Worm (Caenorhabditis elegans): ENCODE data around the gene utx-1.
A peak's percentile ranks its signal among the peaks of the same experiment; 100 is the strongest.

Gene utx-1

DNA sequence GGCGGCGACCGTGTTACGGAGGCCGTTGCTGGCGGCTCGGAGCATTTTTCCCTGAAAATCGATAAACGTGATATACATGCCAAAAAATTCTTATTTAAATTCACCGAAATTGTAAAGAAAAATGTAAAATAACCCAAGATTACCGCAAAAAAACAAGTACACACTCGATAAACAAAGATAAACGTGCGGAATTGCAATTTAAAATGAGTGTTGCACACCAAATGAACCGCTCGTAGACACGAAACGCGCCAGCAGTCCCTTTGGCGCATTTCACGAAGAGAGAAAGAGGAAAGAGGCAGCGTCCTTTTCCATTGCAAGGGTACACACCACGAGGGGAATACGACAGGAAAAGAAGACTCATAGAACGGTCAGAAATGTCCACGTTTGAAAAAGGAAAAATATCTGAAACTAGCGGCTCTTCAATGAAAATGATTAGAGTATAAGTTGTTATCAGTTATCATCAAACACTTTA, 10.9 kb upstream of the utx-1 start, which contains the start of gene sdha-1 (continued):
- TF ChIP-seq hif-1 (tag; optimal IDR thresholded peaks at IDR 0.05) (peak; percentile 93 to 100), saeg-2 (GFP tag; IDR thresholded peaks at IDR 0.05) (peak; percentile 64; the same call in 1 of the 2 replicates), nhr-102 (tag; optimal IDR thresholded peaks at IDR 0.05) (peak; percentile 72), nhr-42 (GFP tag; IDR thresholded peaks at IDR 0.05) (peak; percentile 43; the same call in 1 of the 2 replicates), nhr-28 (tag; optimal IDR thresholded peaks at IDR 0.05) (peak; percentile 87), Y75B8A.6 (GFP tag; IDR thresholded peaks at IDR 0.05) (no peak), pqm-1 (tag; optimal IDR thresholded peaks at IDR 0.05) (peak; percentile 67), gei-8 (GFP tag; optimal IDR thresholded peaks at IDR 0.05) (no peak), nhr-11 (tag; optimal IDR thresholded peaks at IDR 0.05) (peak; percentile 90), nhr-6 (tag; optimal IDR thresholded peaks at IDR 0.05) (peak; percentile 46), egl-43 (GFP tag; IDR thresholded peaks at IDR 0.05) (no peak), lin-39 (tag; optimal IDR thresholded peaks at IDR 0.05) (no peak), mxl-3 (GFP tag; optimal IDR thresholded peaks at IDR 0.05) (peak; percentile 93), spr-1 (tag; optimal IDR thresholded peaks at IDR 0.05) (peak; percentile 71), mes-2 (tag; optimal IDR thresholded peaks at IDR 0.05; ENCODE audit: poor library complexity, severe bottlenecking) (peak; percentile 86), dmd-8 (GFP tag; IDR thresholded peaks at IDR 0.05) (no peak), T20F7.1 (GFP tag; optimal IDR thresholded peaks at IDR 0.05) (peak; percentile 69), daf-12 (tag; optimal IDR thresholded peaks at IDR 0.05) (no peak), dve-1 (tag; optimal IDR thresholded peaks at IDR 0.05; ENCODE audit: insufficient read depth) (peak; percentile 98), hmg-1.1 (GFP tag; IDR thresholded peaks at IDR 0.05) (peak; percentile 82), ctbp-1 (GFP tag; IDR thresholded peaks at IDR 0.05) (peak; percentile 79), aly-2 (tag; optimal IDR thresholded peaks at IDR 0.05) (no peak), unc-62 (GFP tag; optimal IDR thresholded peaks at IDR 0.05 in 1 of 2) (peak in 1 of 2 experiments; percentile 75), unc-62 (tag; optimal IDR thresholded peaks at IDR 0.05) (no peak)

DNA sequence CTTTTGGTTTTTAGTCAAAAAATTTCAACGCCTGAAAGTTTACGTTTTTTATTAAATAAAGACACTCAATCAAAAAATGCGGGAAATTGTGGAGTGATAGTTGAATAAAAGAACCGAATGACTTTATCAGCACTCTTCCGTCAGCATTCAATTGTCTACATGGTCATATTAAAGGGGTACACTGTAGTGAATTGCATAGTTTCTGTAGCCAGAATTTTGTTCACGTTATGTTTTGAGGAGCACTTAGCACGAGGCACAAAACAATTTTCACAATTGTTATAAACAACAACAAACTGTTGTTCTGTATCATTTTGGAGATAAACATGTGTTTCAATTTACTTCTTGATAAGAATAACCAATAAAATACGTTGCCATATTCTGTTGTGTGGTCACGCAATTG, 7.9 kb upstream of the utx-1 start, which contains the start of gene D2021.4:
D2021.4 (minus strand) TSS at position 48 of the 400 bp plus-strand sequence.
- TF ChIP-seq zfp-2 (tag; optimal IDR thresholded peaks at IDR 0.05): no peak
- TF ChIP-seq spr-3 (GFP tag; optimal IDR thresholded peaks at IDR 0.05): no peak
- TF ChIP-seq aha-1 (tag): no peak
- TF ChIP-seq ceh-20 (GFP tag; IDR thresholded peaks at IDR 0.05): no peak
- TF ChIP-seq Y105C5A.15 (GFP tag; IDR thresholded peaks at IDR 0.05): no peak
- TF ChIP-seq mxl-2 (GFP tag; conservative IDR thresholded peaks at IDR 0.05): no peak
- peak in 1 of 2 experiments; percentile 62 for TF ChIP-seq hif-1 (tag; optimal IDR thresholded peaks at IDR 0.05)
- TF ChIP-seq vab-7 (GFP tag; IDR thresholded peaks at IDR 0.05): no peak
- no peak for TF ChIP-seq R02D3.7 (tag; optimal IDR thresholded peaks at IDR 0.05)
- no peak for TF ChIP-seq F26F4.8 (GFP tag; conservative IDR thresholded peaks at IDR 0.05)
- no peak for TF ChIP-seq T26A8.4 (GFP tag; IDR thresholded peaks at IDR 0.05)
- TF ChIP-seq ztf-7 (tag; optimal IDR thresholded peaks at IDR 0.05): peak; percentile 22
- TF ChIP-seq mdl-1 (tag; optimal IDR thresholded peaks at IDR 0.05): peak in 1 of 2 experiments; percentile 35
- no peak for TF ChIP-seq pha-4 (GFP tag; IDR thresholded peaks at IDR 0.05)
- TF ChIP-seq pha-4 (tag; optimal IDR thresholded peaks at IDR 0.05): no peak
- peak; percentile 27 for TF ChIP-seq nhr-102 (tag; optimal IDR thresholded peaks at IDR 0.05)
- TF ChIP-seq dmd-6 (GFP tag; IDR thresholded peaks at IDR 0.05): peak; percentile 67
- TF ChIP-seq tag-97 (GFP tag; IDR thresholded peaks at IDR 0.05): no peak
- TF ChIP-seq ZK337.2 (GFP tag; IDR thresholded peaks at IDR 0.05): no peak
- no peak for TF ChIP-seq dpl-1 (GFP tag; optimal IDR thresholded peaks at IDR 0.05)
- no peak for TF ChIP-seq jun-1 (tag; optimal IDR thresholded peaks at IDR 0.05)
- TF ChIP-seq nhr-28 (tag; optimal IDR thresholded peaks at IDR 0.05): peak; percentile 41
- no peak for TF ChIP-seq mes-2 (tag; optimal IDR thresholded peaks at IDR 0.05; ENCODE audit: poor library complexity, severe bottlenecking)
- peak; percentile 50 for TF ChIP-seq nhr-77 (tag; optimal IDR thresholded peaks at IDR 0.05)
- TF ChIP-seq zip-2 (tag; optimal IDR thresholded peaks at IDR 0.05): no peak
- peak; percentile 4 for TF ChIP-seq T20F7.1 (GFP tag; optimal IDR thresholded peaks at IDR 0.05)
- no peak for TF ChIP-seq ceh-28 (tag; optimal IDR thresholded peaks at IDR 0.05)
- TF ChIP-seq hlh-11 (tag; optimal IDR thresholded peaks at IDR 0.05): peak; percentile 71
- no peak for TF ChIP-seq zfp-3 (GFP tag; conservative IDR thresholded peaks at IDR 0.05)
- TF ChIP-seq hlh-30 (tag; optimal IDR thresholded peaks at IDR 0.05; ENCODE audit: insufficient read depth): peak; percentile 38
- TF ChIP-seq ceh-62 (tag; optimal IDR thresholded peaks at IDR 0.05): no peak
- no peak for TF ChIP-seq snpc-1.2 (GFP tag; IDR thresholded peaks at IDR 0.05)
- no peak for TF ChIP-seq pqm-1 (tag; optimal IDR thresholded peaks at IDR 0.05)

Measured in whole organism, L4 larva.